Worm (Caenorhabditis elegans): ENCODE results near the gene sri-42.
"Not testable (repeated sequence)": the region's sequence is repeated elsewhere in the genome, so short reads cannot be mapped to it uniquely, and the experiment has no call there.

sri-42 gene

ce11 chrII:3154383-3154782, 11.6 kb upstream of the sri-42 start, which contains the start of gene sri-32 (continued):
- TF ChIP-seq mes-4 (tag; optimal IDR thresholded peaks at IDR 0.05) (no peak), B0336.3 (GFP tag; IDR thresholded peaks at IDR 0.05) (no peak)

ce11 chrII:3151615-3152014, 8.9 kb upstream of the sri-42 start, which contains the start of the genes T10D4.14 and T10D4.19:
Gene T10D4.14, minus strand, starts transcription at chrII:3151715.
Gene T10D4.19, plus strand, starts transcription at chrII:3151918.
- TF ChIP-seq egrh-3 (GFP tag; IDR thresholded peaks at IDR 0.05): no peak
- no peak for TF ChIP-seq K12H6.12 (tag; optimal IDR thresholded peaks at IDR 0.05)
- no peak for TF ChIP-seq lin-40 (tag; optimal IDR thresholded peaks at IDR 0.05)
- no peak for TF ChIP-seq madf-10 (tag; optimal IDR thresholded peaks at IDR 0.05)
- TF ChIP-seq B0019.2 (GFP tag; conservative IDR thresholded peaks at IDR 0.05): no peak
- no peak for TF ChIP-seq dox-1 (GFP tag; IDR thresholded peaks at IDR 0.05)
- no peak for TF ChIP-seq ceh-79 (tag; optimal IDR thresholded peaks at IDR 0.05)

ce11 chrII:3149521-3150190, 6.9 kb upstream of the sri-42 start, which contains the start of the genes T10D4.11 and T10D4.1:
Gene T10D4.11, minus strand, starts transcription at chrII:3149621.
Gene T10D4.1, plus strand, starts transcription at chrII:3150140.
- TF ChIP-seq mxl-1 (tag; optimal IDR thresholded peaks at IDR 0.05) (no peak), ceh-58 (GFP tag; IDR thresholded peaks at IDR 0.05) (no peak), ztf-26 (tag; optimal IDR thresholded peaks at IDR 0.05) (no peak), aptf-2 (GFP tag; conservative IDR thresholded peaks at IDR 0.05) (no peak), Y56A3A.18 (GFP tag; IDR thresholded peaks at IDR 0.05) (no peak), snpc-3.4 (tag; optimal IDR thresholded peaks at IDR 0.05) (no peak), lsl-1 (GFP tag; optimal IDR thresholded peaks at IDR 0.05) (no peak), nfya-1 (tag; optimal IDR thresholded peaks at IDR 0.05; ENCODE audit: borderline replicate concordance, insufficient read depth) (no peak), him-1 (tag; optimal IDR thresholded peaks at IDR 0.05) (no peak), B0336.3 (GFP tag; IDR thresholded peaks at IDR 0.05) (no peak), egrh-3 (GFP tag; IDR thresholded peaks at IDR 0.05) (no peak), ceh-27 (GFP tag; optimal IDR thresholded peaks at IDR 0.05) (no peak), aptf-3 (GFP tag; IDR thresholded peaks at IDR 0.05) (no peak)

ce11 chrII:3148404-3148803, 5.6 kb upstream of the sri-42 start:
- TF ChIP-seq repo-1 (tag; optimal IDR thresholded peaks at IDR 0.05): no peak
- no peak for TF ChIP-seq T26A5.8 (tag; optimal IDR thresholded peaks at IDR 0.05)

- TF ChIP-seq F55B11.4 (tag; optimal IDR thresholded peaks at IDR 0.05; ENCODE audit: borderline replicate concordance, insufficient read depth): no peak
- TF ChIP-seq hlh-26 (GFP tag; conservative IDR thresholded peaks at IDR 0.05): no peak
- TF ChIP-seq mcd-1 (GFP tag; IDR thresholded peaks at IDR 0.05): no peak
- TF ChIP-seq madf-3 (GFP tag; IDR thresholded peaks at IDR 0.05): no peak
- no peak for TF ChIP-seq aptf-2 (GFP tag; conservative IDR thresholded peaks at IDR 0.05)
These were observed 3.1 kb upstream of the sri-42 start, which contains the start of gene T10D4.15 for ce11 chrII:3145842-3146241. Gene T10D4.15, plus strand, starts transcription at chrII:3146142.

- TF ChIP-seq T26A5.8 (tag; optimal IDR thresholded peaks at IDR 0.05); xnd-1 (tag; optimal IDR thresholded peaks at IDR 0.05); Y53F4B.3 (GFP tag; IDR thresholded peaks at IDR 0.05): not testable (repeated sequence)
These were observed 1.8 kb upstream of the sri-42 start, which contains the start of gene sri-43 for ce11 chrII:3144552-3144951. Gene sri-43, minus strand, starts transcription at chrII:3144652.

All from whole organism, young adult.